Fruit fly (Drosophila melanogaster) whole organism, pupa: ENCODE results near the gene Cyp12a4.

ENCODE experiments used
- CG10348 ChIP-seq: fragments of 200-800 bp; sonication (Bioruptor generic); IDR thresholded peaks from 2 replicates; pipeline ENCODE4 v1.3.6; 2022; ENCODE audit warnings: missing biosample characterization, missing genetic modification characterization
- CG12605 ChIP-seq: fragments of 200-800 bp; sonication (Bioruptor generic); IDR thresholded peaks from 2 replicates; pipeline ENCODE4 v1.3.6; 2022; ENCODE audit warnings: missing biosample characterization, missing genetic modification characterization
- CG13204 ChIP-seq: fragments of 200-800 bp; sonication (Bioruptor generic); optimal IDR thresholded peaks from 2 replicates; lab custom pipeline; 2018; ENCODE audit warnings: missing biosample characterization, mild to moderate bottlenecking, missing genetic modification characterization, moderate library complexity
- CG14655 ChIP-seq: fragments of 200-800 bp; sonication (Bioruptor generic); optimal IDR thresholded peaks from 3 replicates; lab custom pipeline; 2017; ENCODE audit warnings: mild to moderate bottlenecking, missing biosample characterization, missing genetic modification reagents, missing genetic modification characterization
- CG15710 ChIP-seq: fragments of 200-800 bp; sonication (Bioruptor generic); optimal IDR thresholded peaks from 2 replicates; lab custom pipeline; 2018; ENCODE audit warnings: missing biosample characterization, mild to moderate bottlenecking, missing genetic modification characterization, moderate library complexity
- CG17806 ChIP-seq: fragments of 200-800 bp; sonication (Bioruptor generic); optimal IDR thresholded peaks from 2 replicates; lab custom pipeline; 2018; ENCODE audit warnings: missing biosample characterization, mild to moderate bottlenecking, missing genetic modification characterization, moderate library complexity
- CG32121 ChIP-seq: fragments of 200-800 bp; sonication (Bioruptor generic); IDR thresholded peaks from 2 replicates; pipeline ENCODE4 v1.3.6; 2022; ENCODE audit warnings: missing biosample characterization, missing genetic modification characterization
- CG34367 ChIP-seq: fragments of 200-800 bp; sonication (Bioruptor generic); optimal IDR thresholded peaks from 2 replicates; lab custom pipeline; 2018; ENCODE audit warnings: missing biosample characterization, mild to moderate bottlenecking, missing genetic modification characterization
- CG4496 ChIP-seq: fragments of 200-800 bp; sonication (Bioruptor generic); IDR thresholded peaks from 3 replicates; pipeline ENCODE4 v1.3.6; 2022; ENCODE audit warnings: missing biosample characterization, missing genetic modification characterization
- CG8159 ChIP-seq: fragments of 200-800 bp; sonication (Bioruptor generic); optimal IDR thresholded peaks from 3 replicates; lab custom pipeline; 2018; ENCODE audit warnings: missing biosample characterization, mild to moderate bottlenecking, missing genetic modification characterization, moderate library complexity
- CG8301 ChIP-seq: fragments of 200-800 bp; sonication (Bioruptor generic); optimal IDR thresholded peaks from 2 replicates; lab custom pipeline; 2018; ENCODE audit warnings: missing biosample characterization, mild to moderate bottlenecking, missing genetic modification characterization
- CG9948 ChIP-seq: fragments of 200-800 bp; sonication (Bioruptor generic); optimal IDR thresholded peaks from 2 replicates; lab custom pipeline; 2018; ENCODE audit warnings: missing biosample characterization, mild to moderate bottlenecking, missing genetic modification characterization, moderate library complexity
- D1 ChIP-seq: fragments of 200-800 bp; sonication (Bioruptor generic); optimal IDR thresholded peaks from 2 replicates; lab custom pipeline; 2018; ENCODE audit warnings: missing biosample characterization, mild to moderate bottlenecking, missing genetic modification characterization, moderate library complexity
- EcR ChIP-seq: fragments of 200-800 bp; sonication (Bioruptor generic); optimal IDR thresholded peaks from 3 replicates; lab custom pipeline; 2019; ENCODE audit warnings: missing biosample characterization, missing genetic modification characterization, mild to moderate bottlenecking, moderate library complexity, missing genetic modification reagents
- Ets98B ChIP-seq: fragments of 200-800 bp; sonication (Bioruptor generic); IDR thresholded peaks from 2 replicates; pipeline ENCODE4 v1.3.6; 2022; ENCODE audit warnings: missing biosample characterization, missing genetic modification characterization
- Pif1A ChIP-seq: fragments of 200-800 bp; sonication (Bioruptor generic); optimal IDR thresholded peaks from 3 replicates; lab custom pipeline; 2016; ENCODE audit warnings: missing biosample characterization, missing genetic modification characterization
- Pif1B ChIP-seq: fragments of 200-800 bp; sonication (Bioruptor generic); optimal IDR thresholded peaks from 3 replicates; lab custom pipeline; 2016; ENCODE audit warnings: missing biosample characterization, missing genetic modification characterization
- Snoo ChIP-seq: fragments of 200-800 bp; sonication (Bioruptor generic); optimal IDR thresholded peaks from 3 replicates; lab custom pipeline; 2017; ENCODE audit warnings: missing biosample characterization, mild to moderate bottlenecking, missing genetic modification characterization, inconsistent platforms
- fd96Ca ChIP-seq: fragments of 200-800 bp; sonication (Bioruptor generic); IDR thresholded peaks from 3 replicates; pipeline ENCODE4 v1.3.6; 2022; ENCODE audit warnings: missing biosample characterization, missing genetic modification characterization
- gl ChIP-seq: fragments of 200-800 bp; sonication (Bioruptor generic); optimal IDR thresholded peaks from 2 replicates; lab custom pipeline; 2018; ENCODE audit warnings: missing biosample characterization, mild to moderate bottlenecking, missing genetic modification characterization
- rn ChIP-seq: fragments of 200-800 bp; sonication (Bioruptor generic); IDR thresholded peaks from 2 replicates; pipeline ENCODE4 v1.3.6; 2022; ENCODE audit warnings: missing biosample characterization, missing genetic modification characterization

Gene Cyp12a4

dm6 chr3R:19166077-19166778, 31.3 kb downstream of the Cyp12a4 start:
- TF ChIP-seq Pif1A (GFP tag; lab: Kevin White, UChicago): peak; percentile 1
- TF ChIP-seq gl (tag; lab: Kevin White, UChicago): no peak

- no peak for TF ChIP-seq Pif1A (GFP tag; lab: Kevin White, UChicago)
- no peak for TF ChIP-seq CG15710 (tag; lab: Kevin White, UChicago)
- no peak for TF ChIP-seq CG14655 (GFP tag; lab: Kevin White, UChicago)
- TF ChIP-seq Snoo: no peak
- no peak for TF ChIP-seq CG13204 (GFP tag; lab: Kevin White, UChicago)
- TF ChIP-seq CG32121 (GFP tag; lab: Robert Waterston, UW): no peak
- no peak for TF ChIP-seq Pif1B (GFP tag; lab: Kevin White, UChicago)
Measured at dm6 chr3R:19167521-19167920, 32.6 kb downstream of the Cyp12a4 start.

- TF ChIP-seq CG8301 (tag; lab: Kevin White, UChicago): no peak
Measured at dm6 chr3R:19174512-19174911, 39.6 kb downstream of the Cyp12a4 start.

- TF ChIP-seq CG34367 (tag; lab: Kevin White, UChicago) (no peak), Pif1B (GFP tag; lab: Kevin White, UChicago) (no peak), CG8301 (tag; lab: Kevin White, UChicago) (no peak), D1 (tag; lab: Kevin White, UChicago) (no peak), Snoo (no peak), CG17806 (tag; lab: Kevin White, UChicago) (no peak), Pif1A (GFP tag; lab: Kevin White, UChicago) (no peak), CG32121 (GFP tag; lab: Robert Waterston, UW) (no peak), CG12605 (GFP tag; lab: Robert Waterston, UW) (no peak), CG9948 (tag; lab: Kevin White, UChicago) (no peak)
Measured at dm6 chr3R:19176700-19177099, 41.7 kb downstream of the Cyp12a4 start, which contains the start of gene CG14282. Gene CG14282 (plus strand): TSS chr3R:19177000.

dm6 chr3R:19180263-19180893, 45.4 kb downstream of the Cyp12a4 start, which contains the start of the genes CG5555 and myd:
Gene CG5555 (minus strand): TSS chr3R:19180538.
Gene myd (plus strand): TSS chr3R:19180659.
- TF ChIP-seq Ets98B (GFP tag; lab: Robert Waterston, UW) (peak; percentile 74), rn (GFP tag; lab: Robert Waterston, UW) (no peak), CG15710 (tag; lab: Kevin White, UChicago) (peak; percentile 49), CG13204 (GFP tag; lab: Kevin White, UChicago) (no peak), fd96Ca (peak; percentile 59; the same call in 1 of the 3 replicates), CG32121 (GFP tag; lab: Robert Waterston, UW) (peak; percentile 64; the same call in 1 of the 2 replicates), D1 (tag; lab: Kevin White, UChicago) (no peak), Pif1B (GFP tag; lab: Kevin White, UChicago) (peak; percentile 67), CG9948 (tag; lab: Kevin White, UChicago) (peak; percentile 7), Snoo (peak; percentile 58), EcR (GFP tag; lab: Kevin White, UChicago) (peak; percentile 51), Pif1A (GFP tag; lab: Kevin White, UChicago) (peak; percentile 67), CG4496 (peak; percentile 78), CG12605 (GFP tag; lab: Robert Waterston, UW) (peak; percentile 56; the same call in 1 of the 2 replicates), CG8159 (tag; lab: Kevin White, UChicago) (no peak)

- peak; percentile 47 for TF ChIP-seq Pif1B (GFP tag; lab: Kevin White, UChicago)
- TF ChIP-seq CG17806 (tag; lab: Kevin White, UChicago): peak; percentile 72
- peak; percentile 74 for TF ChIP-seq CG15710 (tag; lab: Kevin White, UChicago)
- TF ChIP-seq gl (tag; lab: Kevin White, UChicago): no peak
- TF ChIP-seq CG10348 (GFP tag; lab: Robert Waterston, UW): peak; percentile 45; the same call in 1 of the 2 replicates
- TF ChIP-seq CG12605 (GFP tag; lab: Robert Waterston, UW): no peak
- 0 out of 3 replicates have a peak, but pooled peaks have one; percentile 27 for TF ChIP-seq CG4496
- peak; percentile 62 for TF ChIP-seq CG34367 (tag; lab: Kevin White, UChicago)
- TF ChIP-seq CG8301 (tag; lab: Kevin White, UChicago): peak; percentile 83
- TF ChIP-seq D1 (tag; lab: Kevin White, UChicago): no peak
- TF ChIP-seq Pif1A (GFP tag; lab: Kevin White, UChicago): peak; percentile 71
- TF ChIP-seq CG9948 (tag; lab: Kevin White, UChicago): peak; percentile 77
- peak; percentile 41 for TF ChIP-seq Ets98B (GFP tag; lab: Robert Waterston, UW)
- peak; percentile 81 for TF ChIP-seq CG8159 (tag; lab: Kevin White, UChicago)
- peak; percentile 29 for TF ChIP-seq CG13204 (GFP tag; lab: Kevin White, UChicago)
- TF ChIP-seq CG14655 (GFP tag; lab: Kevin White, UChicago): peak; percentile 88
- TF ChIP-seq rn (GFP tag; lab: Robert Waterston, UW): peak; percentile 44; the same call in 1 of the 2 replicates
- no peak for TF ChIP-seq EcR (GFP tag; lab: Kevin White, UChicago)
- TF ChIP-seq CG32121 (GFP tag; lab: Robert Waterston, UW): peak; percentile 73; the same call in 1 of the 2 replicates
- peak; percentile 17 for TF ChIP-seq Snoo
- no peak for TF ChIP-seq fd96Ca
Measured at dm6 chr3R:19181214-19181613, 46.3 kb downstream of the Cyp12a4 start.
